1 fruit fly cellular context compared by ENCODE assay signal in genomic region chr2L:5052367-5052914, dm6.
TF ChIP-seq lines count a peak whose summit lies in the region.

Gene senju, plus strand, starts transcription at chr2L:5052843.

TF ChIP-seq in whole organism, embryonic, 481 proteins besides CTCF, POLR2A, EP300 and RAD21 (continued from another document):
- TF ChIP-seq grn (GFP tag; optimal IDR thresholded peaks at IDR 0.05; lab: Kevin White, UChicago) (peak; percentile 48), tx (GFP tag; optimal IDR thresholded peaks at IDR 0.05; lab: Kevin White, UChicago) (peak; percentile 82), lilli (GFP tag; optimal IDR thresholded peaks at IDR 0.05; lab: Kevin White, UChicago) (peak; percentile 94), dm (GFP tag; optimal IDR thresholded peaks at IDR 0.05; lab: Kevin White, UChicago) (peak; percentile 95), vvl (GFP tag; IDR thresholded peaks at IDR 0.05; lab: Robert Waterston, UW) (peak; percentile 96), dysf (GFP tag; IDR thresholded peaks at IDR 0.05; lab: Robert Waterston, UW) (peak; percentile 89), Tbp (GFP tag; optimal IDR thresholded peaks at IDR 0.05; lab: Kevin White, UChicago) (no peak), zen2 (GFP tag; IDR thresholded peaks at IDR 0.05; lab: Robert Waterston, UW; ENCODE audit: partially characterized antibody) (no peak), CG11723 (GFP tag; optimal IDR thresholded peaks at IDR 0.05; lab: Kevin White, UChicago) (peak; percentile 81), CG1603 (tag; optimal IDR thresholded peaks at IDR 0.05; lab: Kevin White, UChicago) (peak; percentile 76), mam (GFP tag; optimal IDR thresholded peaks at IDR 0.05; lab: Kevin White, UChicago) (peak; percentile 86), Dbx (GFP tag; IDR thresholded peaks at IDR 0.05; lab: Robert Waterston, UW) (peak; percentile 86), CG30403 (GFP tag; optimal IDR thresholded peaks at IDR 0.05; lab: Kevin White, UChicago) (peak; percentile 90), Gsc (GFP tag; IDR thresholded peaks at IDR 0.05; lab: Robert Waterston, UW) (no peak), rib (GFP tag; IDR thresholded peaks at IDR 0.05; lab: Robert Waterston, UW) (peak; percentile 95), scrt (GFP tag; optimal IDR thresholded peaks at IDR 0.05; lab: Kevin White, UChicago) (peak; percentile 65), CG31441 (GFP tag; IDR thresholded peaks at IDR 0.05; lab: Robert Waterston, UW) (peak; percentile 81), CG10979 (tag; optimal IDR thresholded peaks at IDR 0.05; lab: Kevin White, UChicago) (peak; percentile 76), Bdp1 (GFP tag; optimal IDR thresholded peaks at IDR 0.05; lab: Kevin White, UChicago) (peak; percentile 78), CG12071 (GFP tag; optimal IDR thresholded peaks at IDR 0.05; lab: Kevin White, UChicago) (peak; percentile 77), CG8765 (GFP tag; IDR thresholded peaks at IDR 0.05; lab: Robert Waterston, UW) (peak; percentile 50), CG6854 (GFP tag; optimal IDR thresholded peaks at IDR 0.05; lab: Kevin White, UChicago) (peak; percentile 75), salm (tag; optimal IDR thresholded peaks at IDR 0.05; lab: Kevin White, UChicago) (peak; percentile 47), phol (tag; optimal IDR thresholded peaks at IDR 0.05; lab: Kevin White, UChicago) (peak; percentile 76), tup (GFP tag; optimal IDR thresholded peaks at IDR 0.05; lab: Kevin White, UChicago) (no peak), Dad (GFP tag; optimal IDR thresholded peaks at IDR 0.05; lab: Kevin White, UChicago) (peak; percentile 88), Fer2 (tag; optimal IDR thresholded peaks at IDR 0.05; lab: Kevin White, UChicago) (peak; percentile 62), Deaf1 (tag; optimal IDR thresholded peaks at IDR 0.05; lab: Kevin White, UChicago) (peak; percentile 86), CG4707 (GFP tag; optimal IDR thresholded peaks at IDR 0.05; lab: Kevin White, UChicago) (peak; percentile 65), CG4617 (GFP tag; optimal IDR thresholded peaks at IDR 0.05; lab: Kevin White, UChicago; ENCODE audit: borderline replicate concordance) (peak; percentile 95), dati (GFP tag; IDR thresholded peaks at IDR 0.05; lab: Robert Waterston, UW) (peak; percentile 73; the same call in 1 of the 2 replicates), z (GFP tag; IDR thresholded peaks at IDR 0.05; lab: Robert Waterston, UW) (0 out of 3 replicates have a peak, but pooled peaks have one; percentile 33), H2.0 (GFP tag; IDR thresholded peaks at IDR 0.05; lab: Robert Waterston, UW) (peak; percentile 70), Spps (tag; optimal IDR thresholded peaks at IDR 0.05; lab: Kevin White, UChicago) (peak; percentile 46), CG7987 (GFP tag; optimal IDR thresholded peaks at IDR 0.05; lab: Kevin White, UChicago) (peak; percentile 93), zen (tag; optimal IDR thresholded peaks at IDR 0.05; lab: Kevin White, UChicago) (peak; percentile 53), sr (GFP tag; IDR thresholded peaks at IDR 0.05; lab: Robert Waterston, UW) (peak; percentile 88), corto (GFP tag; optimal IDR thresholded peaks at IDR 0.05; lab: Kevin White, UChicago) (peak; percentile 54), yki (optimal IDR thresholded peaks at IDR 0.05; lab: Kevin White, UChicago) (no peak), cad (GFP tag; optimal IDR thresholded peaks at IDR 0.05; lab: Kevin White, UChicago) (no peak), inv (GFP tag; IDR thresholded peaks at IDR 0.05; lab: Robert Waterston, UW; ENCODE audit: partially characterized antibody) (no peak; the same call in 1 of the 2 replicates), Hmx (GFP tag; optimal IDR thresholded peaks at IDR 0.05; lab: Kevin White, UChicago) (peak; percentile 53), kay (GFP tag; optimal IDR thresholded peaks at IDR 0.05; lab: Kevin White, UChicago) (peak; percentile 70), lab (GFP tag; optimal IDR thresholded peaks at IDR 0.05; lab: Kevin White, UChicago) (peak; percentile 91), slou (GFP tag; optimal IDR thresholded peaks at IDR 0.05; lab: Kevin White, UChicago) (peak; percentile 52), CG16815 (GFP tag; optimal IDR thresholded peaks at IDR 0.05; lab: Kevin White, UChicago) (peak; percentile 73), CG14050 (GFP tag; IDR thresholded peaks at IDR 0.05; lab: Robert Waterston, UW) (peak; percentile 65), CG6765 (GFP tag; optimal IDR thresholded peaks at IDR 0.05; lab: Kevin White, UChicago) (peak; percentile 81)
